Fruit fly (Drosophila melanogaster): ENCODE measurements around the gene vig.
A peak's percentile ranks its signal among the peaks of the same experiment; 100 is the strongest.

Gene vig

DNA sequence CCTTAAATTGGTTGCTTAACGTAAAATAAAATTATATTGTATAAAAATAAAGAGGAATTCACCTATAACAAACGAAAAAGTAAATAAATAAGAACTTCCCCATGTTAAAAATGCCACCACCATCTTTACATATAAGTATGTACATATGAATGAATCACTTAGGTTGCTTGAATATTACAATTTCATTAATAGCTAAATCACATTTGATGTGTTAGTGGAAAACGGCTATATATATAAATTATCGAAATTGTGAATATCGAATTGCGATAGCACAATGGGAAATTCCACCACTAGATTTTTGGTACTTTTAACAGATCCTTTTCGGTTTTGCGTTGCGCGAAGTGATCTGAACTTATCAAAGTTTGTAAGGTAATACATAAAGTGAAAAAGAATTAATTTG lies 8.7 kb downstream of the vig start, which contains the start of the genes solo and vas (continued):
- peak; percentile 49 for TF ChIP-seq Fer3 (tag; optimal IDR thresholded peaks at IDR 0.05)
- TF ChIP-seq CG3065 (GFP tag; optimal IDR thresholded peaks at IDR 0.05), result no peak
- TF ChIP-seq slou (GFP tag; optimal IDR thresholded peaks at IDR 0.05), result no peak
- TF ChIP-seq CG9932 (GFP tag; IDR thresholded peaks at IDR 0.05), result peak; percentile 72
- no peak for TF ChIP-seq ash1 (GFP tag; optimal IDR thresholded peaks at IDR 0.05)
- peak in 1 of 2 experiments; percentile 55 for TF ChIP-seq Dfd (GFP tag; optimal IDR thresholded peaks at IDR 0.05)
- TF ChIP-seq CG6813 (GFP tag; optimal IDR thresholded peaks at IDR 0.05), result no peak
- TF ChIP-seq NC2α (GFP tag; optimal IDR thresholded peaks at IDR 0.05), result no peak
- peak; percentile 51 for TF ChIP-seq Hmr (GFP tag; optimal IDR thresholded peaks at IDR 0.05)
- peak; percentile 12 for TF ChIP-seq tio (GFP tag; optimal IDR thresholded peaks at IDR 0.05)
- no peak for TF ChIP-seq sc (optimal IDR thresholded peaks at IDR 0.05)
- TF ChIP-seq sc (GFP tag; optimal IDR thresholded peaks at IDR 0.05), result no peak
- TF ChIP-seq fru (optimal IDR thresholded peaks at IDR 0.05), result no peak
- TF ChIP-seq CG16815 (GFP tag; optimal IDR thresholded peaks at IDR 0.05), result peak; percentile 29
- peak; percentile 56 for TF ChIP-seq CG14710 (tag; optimal IDR thresholded peaks at IDR 0.05)
- peak; percentile 31 for TF ChIP-seq caup (GFP tag; optimal IDR thresholded peaks at IDR 0.05; ENCODE audit: severe bottlenecking)
- TF ChIP-seq CG3163 (GFP tag; optimal IDR thresholded peaks at IDR 0.05), result no peak
- TF ChIP-seq bigmax (GFP tag; optimal IDR thresholded peaks at IDR 0.05), result no peak
- TF ChIP-seq CG17802 (tag; optimal IDR thresholded peaks at IDR 0.05), result peak; percentile 93
- TF ChIP-seq Doc2 (GFP tag; IDR thresholded peaks at IDR 0.05), result no peak
- TF ChIP-seq CG9727 (GFP tag; optimal IDR thresholded peaks at IDR 0.05), result peak; percentile 42
- peak; percentile 88 for TF ChIP-seq stwl (tag; optimal IDR thresholded peaks at IDR 0.05)
- TF ChIP-seq Blimp-1 (GFP tag; optimal IDR thresholded peaks at IDR 0.05), result peak; percentile 30
- no peak for TF ChIP-seq CG3281 (GFP tag; optimal IDR thresholded peaks at IDR 0.05)
- TF ChIP-seq Dip3 (GFP tag; optimal IDR thresholded peaks at IDR 0.05), result no peak
- no peak for TF ChIP-seq eyg (GFP tag; optimal IDR thresholded peaks at IDR 0.05)
- TF ChIP-seq zf30C (GFP tag; optimal IDR thresholded peaks at IDR 0.05), result no peak
- TF ChIP-seq Nf-YC (tag; optimal IDR thresholded peaks at IDR 0.05), result peak; percentile 30
- TF ChIP-seq z (GFP tag; IDR thresholded peaks at IDR 0.05), result no peak
- no peak for TF ChIP-seq CG3726 (GFP tag; IDR thresholded peaks at IDR 0.05)
- TF ChIP-seq CG10979 (tag; optimal IDR thresholded peaks at IDR 0.05), result peak; percentile 36
- peak; percentile 34 for TF ChIP-seq CG8388 (GFP tag; optimal IDR thresholded peaks at IDR 0.05)
- TF ChIP-seq CG11560 (tag; IDR thresholded peaks at IDR 0.05), result no peak
- TF ChIP-seq fd102C (GFP tag; optimal IDR thresholded peaks at IDR 0.05), result no peak
- no peak for TF ChIP-seq Camta (GFP tag; optimal IDR thresholded peaks at IDR 0.05)
- peak; percentile 78 for TF ChIP-seq Dref (GFP tag; IDR thresholded peaks at IDR 0.05)
- TF ChIP-seq Hr51 (GFP tag; optimal IDR thresholded peaks at IDR 0.05), result peak in 1 of 2 experiments; percentile 52
- peak; percentile 30 for TF ChIP-seq CG7556 (GFP tag; optimal IDR thresholded peaks at IDR 0.05)
- TF ChIP-seq zen (tag; optimal IDR thresholded peaks at IDR 0.05), result peak; percentile 64
- TF ChIP-seq Deaf1 (tag; optimal IDR thresholded peaks at IDR 0.05), result no peak
- TF ChIP-seq CG18262 (tag; optimal IDR thresholded peaks at IDR 0.05), result peak; percentile 59
- TF ChIP-seq scrt (GFP tag; optimal IDR thresholded peaks at IDR 0.05), result peak; percentile 19
- no peak for TF ChIP-seq emc (GFP tag; optimal IDR thresholded peaks at IDR 0.05)
- TF ChIP-seq zfh1 (GFP tag; IDR thresholded peaks at IDR 0.05), result no peak
- TF ChIP-seq B-H1 (GFP tag; IDR thresholded peaks at IDR 0.05), result no peak
- TF ChIP-seq Poxn (GFP tag; IDR thresholded peaks at IDR 0.05), result no peak
- peak in 1 of 2 experiments; percentile 22 for TF ChIP-seq Hr78 (GFP tag; optimal IDR thresholded peaks at IDR 0.05)
- peak; percentile 70 for TF ChIP-seq Abd-B (GFP tag; optimal IDR thresholded peaks at IDR 0.05)
- peak; percentile 26 for TF ChIP-seq az2 (GFP tag; optimal IDR thresholded peaks at IDR 0.05)
- no peak for TF ChIP-seq CG10959 (GFP tag; IDR thresholded peaks at IDR 0.05)
- peak; percentile 18 for TF ChIP-seq CG12155 (GFP tag; optimal IDR thresholded peaks at IDR 0.05)

All from whole organism, embryonic.